Fruit fly (Drosophila melanogaster) whole organism, embryonic: ENCODE measurements around the gene CG31525.

ENCODE experiments used
- BEAF-32 ChIP-seq: fragments of 200-800 bp; sonication (Bioruptor generic); optimal IDR thresholded peaks from 3 replicates; lab custom pipeline; 2017; ENCODE audit warnings: missing biosample characterization, missing genetic modification characterization, mild to moderate bottlenecking, moderate library complexity, missing genetic modification reagents
- CG11398 ChIP-seq: fragments of 200-800 bp; sonication (Bioruptor generic); optimal IDR thresholded peaks from 2 replicates; lab custom pipeline; 2016; ENCODE audit warnings: missing biosample characterization, missing genetic modification characterization
- CG11504 ChIP-seq: fragments of 200-800 bp; sonication (Bioruptor generic); optimal IDR thresholded peaks from 3 replicates; lab custom pipeline; 2019; ENCODE audit warnings: missing biosample characterization, mild to moderate bottlenecking, missing genetic modification characterization, moderate library complexity
- CG12155 ChIP-seq: fragments of 200-800 bp; sonication (Bioruptor generic); optimal IDR thresholded peaks from 3 replicates; lab custom pipeline; 2016; ENCODE audit warnings: missing biosample characterization, missing genetic modification characterization
- CG12659 ChIP-seq: fragments of 200-800 bp; sonication (Bioruptor generic); optimal IDR thresholded peaks from 3 replicates; lab custom pipeline; 2017; ENCODE audit warnings: mild to moderate bottlenecking, missing biosample characterization, missing genetic modification reagents, missing genetic modification characterization
- CG14710 ChIP-seq: fragments of 200-800 bp; sonication (Bioruptor generic); optimal IDR thresholded peaks from 3 replicates; lab custom pipeline; 2019; ENCODE audit warnings: missing biosample characterization, mild to moderate bottlenecking, missing genetic modification characterization, moderate library complexity
- CG18476 ChIP-seq: fragments of 200-800 bp; sonication (Bioruptor generic); optimal IDR thresholded peaks from 2 replicates; lab custom pipeline; 2016; ENCODE audit warnings: missing biosample characterization, mild to moderate bottlenecking, missing genetic modification characterization
- CG2129 ChIP-seq: fragments of 200-800 bp; sonication (Bioruptor generic); IDR thresholded peaks from 2 replicates; pipeline ENCODE4 v1.3.6; 2022; ENCODE audit warnings: missing biosample characterization, missing genetic modification characterization; ENCODE audit not compliant: partially characterized antibody
- CG31388 ChIP-seq: fragments of 200-800 bp; sonication (Bioruptor generic); optimal IDR thresholded peaks from 2 replicates; lab custom pipeline; 2016; ENCODE audit warnings: missing biosample characterization, missing genetic modification characterization
- CG6689 ChIP-seq: fragments of 200-800 bp; sonication (Bioruptor generic); IDR thresholded peaks from 2 replicates; pipeline ENCODE4 v1.3.6; 2022; ENCODE audit warnings: missing biosample characterization, missing genetic modification characterization
- CG6765 ChIP-seq: fragments of 200-800 bp; sonication (Bioruptor generic); optimal IDR thresholded peaks from 3 replicates; lab custom pipeline; 2017; ENCODE audit warnings: missing biosample characterization, mild to moderate bottlenecking, missing genetic modification characterization
- CG6854 ChIP-seq: fragments of 200-800 bp; sonication (Bioruptor generic); optimal IDR thresholded peaks from 3 replicates; lab custom pipeline; 2017; ENCODE audit warnings: missing biosample characterization, mild to moderate bottlenecking, missing genetic modification characterization
- CG9609 ChIP-seq: fragments of 200-800 bp; sonication (Bioruptor generic); optimal IDR thresholded peaks from 3 replicates; lab custom pipeline; 2016; ENCODE audit warnings: missing biosample characterization, missing genetic modification characterization
- Dll ChIP-seq: fragments of 200-800 bp; sonication (Bioruptor generic); IDR thresholded peaks from 4 replicates; pipeline ENCODE4 v1.3.6; 2022; ENCODE audit warnings: missing biosample characterization, missing genetic modification characterization; ENCODE audit not compliant: partially characterized antibody
- E2f2 ChIP-seq: fragments of 200-800 bp; sonication (Bioruptor generic); IDR thresholded peaks from 2 replicates; pipeline ENCODE4 v1.3.6; 2022; ENCODE audit warnings: missing biosample characterization, missing genetic modification characterization
- H15 ChIP-seq: fragments of 200-800 bp; sonication (Bioruptor generic); IDR thresholded peaks from 3 replicates; pipeline ENCODE4 v1.3.6; 2022; ENCODE audit warnings: missing biosample characterization, missing genetic modification characterization
- HLH3B ChIP-seq: fragments of 200-800 bp; sonication (Bioruptor generic); IDR thresholded peaks from 2 replicates; pipeline ENCODE4 v1.3.6; 2022; ENCODE audit warnings: missing biosample characterization, missing genetic modification characterization
- HLH4C ChIP-seq: fragments of 200-800 bp; sonication (Bioruptor generic); IDR thresholded peaks from 3 replicates; pipeline ENCODE4 v1.3.6; 2022; ENCODE audit warnings: missing biosample characterization, missing genetic modification characterization; ENCODE audit not compliant: partially characterized antibody
- HmgD ChIP-seq: fragments of 200-800 bp; sonication (Bioruptor generic); optimal IDR thresholded peaks from 3 replicates; lab custom pipeline; 2016; ENCODE audit warnings: missing biosample characterization, missing genetic modification characterization
- Hsf ChIP-seq: fragments of 200-800 bp; sonication (Bioruptor generic); optimal IDR thresholded peaks from 3 replicates; lab custom pipeline; 2016; ENCODE audit warnings: missing biosample characterization, missing genetic modification characterization
- Kr ChIP-seq: fragments of 200-800 bp; sonication (Bioruptor generic); optimal IDR thresholded peaks from 2 replicates; lab custom pipeline; 2017; ENCODE audit warnings: missing biosample characterization, mild to moderate bottlenecking, missing genetic modification characterization
- Lpt ChIP-seq: fragments of >200 bp; optimal IDR thresholded peaks from 2 replicates; lab custom pipeline; 2018; ENCODE audit warnings: missing biosample characterization, missing genetic modification characterization
- Mes4 ChIP-seq: fragments of 200-800 bp; sonication (Bioruptor generic); optimal IDR thresholded peaks from 2 replicates; lab custom pipeline; 2016; ENCODE audit warnings: missing biosample characterization, missing genetic modification characterization
- Ravus ChIP-seq: fragments of 200-800 bp; sonication (Bioruptor generic); IDR thresholded peaks from 2 replicates; pipeline ENCODE4 v1.3.6; 2022; ENCODE audit warnings: missing biosample characterization, missing genetic modification characterization
- Rfx ChIP-seq: fragments of 200-800 bp; sonication (Bioruptor generic); IDR thresholded peaks from 2 replicates; pipeline ENCODE4 v1.3.6; 2022; ENCODE audit warnings: missing biosample characterization, missing genetic modification characterization
- Stat92E ChIP-seq, 3 experiments: fragments of >200 bp in 2 of 3; fragments of 200-800 bp in 1 of 3; sonication (Bioruptor generic) in 1 of 3; optimal IDR thresholded peaks; 2 replicates each; lab custom pipeline; 2017 to 2019; ENCODE audit warnings: missing biosample characterization in 3 of 3, missing genetic modification characterization in 3 of 3, mild to moderate bottlenecking in 1 of 3, moderate library complexity in 1 of 3
- TFAM ChIP-seq: fragments of 200-800 bp; sonication (Bioruptor generic); optimal IDR thresholded peaks from 2 replicates; lab custom pipeline; 2017; ENCODE audit warnings: missing biosample characterization, missing genetic modification characterization, inconsistent platforms
- Usf ChIP-seq: fragments of 200-800 bp; sonication (Bioruptor generic); optimal IDR thresholded peaks from 2 replicates; lab custom pipeline; 2017; ENCODE audit warnings: missing genotype, missing biosample characterization, missing genetic modification characterization
- Xbp1 ChIP-seq: fragments of 200-800 bp; sonication (Bioruptor generic); optimal IDR thresholded peaks from 3 replicates; lab custom pipeline; 2016; ENCODE audit warnings: missing biosample characterization, mild to moderate bottlenecking, missing genetic modification characterization
- YL-1 ChIP-seq: fragments of 200-800 bp; sonication (Bioruptor generic); optimal IDR thresholded peaks from 3 replicates; lab custom pipeline; 2017; ENCODE audit warnings: missing biosample characterization, mild to moderate bottlenecking, missing genetic modification characterization
- ab ChIP-seq: fragments of 200-800 bp; sonication (Bioruptor generic); optimal IDR thresholded peaks from 2 replicates; lab custom pipeline; 2016; ENCODE audit warnings: missing biosample characterization, missing genetic modification characterization
- aop ChIP-seq: fragments of 200-800 bp; sonication (Bioruptor generic); IDR thresholded peaks from 2 replicates; pipeline ENCODE4 v1.3.6; 2022; ENCODE audit warnings: missing biosample characterization, missing genetic modification characterization
- bcd ChIP-seq: fragments of 200-800 bp; sonication (Bioruptor generic); optimal IDR thresholded peaks from 2 replicates; lab custom pipeline; 2017; ENCODE audit warnings: missing biosample characterization, mild to moderate bottlenecking, missing genetic modification characterization
- bigmax ChIP-seq: fragments of 200-800 bp; sonication (Bioruptor generic); optimal IDR thresholded peaks from 2 replicates; lab custom pipeline; 2018; ENCODE audit warnings: missing biosample characterization, mild to moderate bottlenecking, missing genetic modification characterization
- bsh ChIP-seq, 2 experiments: fragments of 200-800 bp; sonication (Bioruptor generic); optimal IDR thresholded peaks; 2 replicates each; lab custom pipeline; 2017 to 2018; ENCODE audit warnings: mild to moderate bottlenecking in 2 of 2, missing biosample characterization in 2 of 2, missing genetic modification characterization in 2 of 2, moderate library complexity in 1 of 2
- cas ChIP-seq: fragments of 200-800 bp; sonication (Bioruptor generic); IDR thresholded peaks from 2 replicates; pipeline ENCODE4 v1.3.6; 2022; ENCODE audit warnings: missing biosample characterization, missing genetic modification characterization
- hbn ChIP-seq: fragments of 200-800 bp; sonication (Bioruptor generic); IDR thresholded peaks from 2 replicates; pipeline ENCODE4 v1.3.6; 2022; ENCODE audit warnings: missing biosample characterization, missing genetic modification characterization; ENCODE audit not compliant: partially characterized antibody
- kni ChIP-seq: fragments of 200-800 bp; sonication (Bioruptor generic); optimal IDR thresholded peaks from 3 replicates; lab custom pipeline; 2017; ENCODE audit warnings: mild to moderate bottlenecking, missing biosample characterization, missing genetic modification reagents, missing genetic modification characterization
- knrl ChIP-seq: fragments of 200-800 bp; sonication (Bioruptor generic); IDR thresholded peaks from 3 replicates; pipeline ENCODE4 v1.3.6; 2022; ENCODE audit warnings: missing biosample characterization, missing genetic modification characterization; ENCODE audit not compliant: partially characterized antibody
- mam ChIP-seq: fragments of 200-800 bp; sonication (Bioruptor generic); optimal IDR thresholded peaks from 3 replicates; lab custom pipeline; 2016; ENCODE audit warnings: missing biosample characterization, missing genetic modification characterization
- oc ChIP-seq: fragments of 200-800 bp; sonication (Bioruptor generic); optimal IDR thresholded peaks from 2 replicates; lab custom pipeline; 2018; ENCODE audit warnings: missing biosample characterization, mild to moderate bottlenecking, missing genetic modification characterization, moderate library complexity
- pum ChIP-seq: fragments of 200-800 bp; sonication (Bioruptor generic); optimal IDR thresholded peaks from 2 replicates; lab custom pipeline; 2016; ENCODE audit warnings: missing biosample characterization, missing genetic modification characterization
- slou ChIP-seq: fragments of 200-800 bp; sonication (Bioruptor generic); optimal IDR thresholded peaks from 3 replicates; lab custom pipeline; 2016; ENCODE audit warnings: missing biosample characterization, missing genetic modification characterization
- slp2 ChIP-seq: fragments of 200-800 bp; sonication (Bioruptor generic); optimal IDR thresholded peaks from 2 replicates; lab custom pipeline; 2016; ENCODE audit warnings: missing biosample characterization, missing genetic modification characterization
- unc-4 ChIP-seq: fragments of 200-800 bp; sonication (Bioruptor generic); IDR thresholded peaks from 2 replicates; pipeline ENCODE4 v1.3.6; 2022; ENCODE audit warnings: missing biosample characterization, missing genetic modification characterization; ENCODE audit not compliant: partially characterized antibody

The CG31525 gene

DNA sequence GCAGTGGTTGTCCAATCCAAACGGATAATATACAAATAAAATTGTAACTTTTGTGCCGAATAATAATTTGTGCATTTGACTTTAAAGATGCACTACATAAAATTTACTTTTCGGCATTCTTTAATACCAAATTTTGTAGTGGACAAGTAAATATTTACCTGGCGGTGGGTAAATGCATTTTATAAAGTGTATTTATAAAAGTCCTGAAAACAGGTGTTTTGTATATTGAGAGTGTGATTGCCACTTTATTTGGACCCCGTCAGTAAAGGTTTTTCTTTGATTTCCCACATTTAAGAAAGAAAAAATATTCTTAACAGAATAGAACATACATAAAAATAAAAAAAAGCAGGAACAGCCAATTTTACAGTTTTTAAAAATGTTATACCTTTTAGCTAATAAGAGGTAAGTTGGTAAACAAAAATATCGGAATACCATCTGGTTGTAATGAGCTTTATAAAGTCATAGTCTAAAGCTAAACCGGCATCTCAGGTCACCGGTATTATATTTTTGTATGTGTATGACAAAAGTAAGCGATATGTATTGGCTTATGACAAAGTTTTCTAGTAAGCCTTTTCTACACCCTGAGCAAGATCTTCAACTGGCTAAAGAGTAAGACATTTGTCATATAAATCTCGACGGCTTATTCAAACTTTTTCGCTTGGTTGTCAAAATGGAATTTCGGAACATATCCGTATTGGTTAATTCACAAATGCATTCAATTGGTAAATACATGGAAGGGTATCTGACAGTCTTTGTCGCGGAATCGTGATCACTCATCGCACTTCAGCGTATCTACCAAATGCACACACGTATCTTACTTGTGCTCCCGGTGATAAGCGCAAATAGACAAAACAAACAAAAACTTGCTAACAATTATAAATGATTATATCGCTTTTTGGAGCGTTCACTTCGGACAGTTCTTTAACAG lies 31.9 kb upstream of the CG31525 start (continued):
- TF ChIP-seq Stat92E (GFP tag; optimal IDR thresholded peaks at IDR 0.05; lab: Kevin White, UChicago) (no peak), knrl (no peak), BEAF-32 (GFP tag; lab: Kevin White, UChicago) (peak; percentile 14), Lpt (GFP tag; lab: Kevin White, UChicago) (no peak), hbn (GFP tag; lab: Robert Waterston, UW) (no peak), bigmax (GFP tag; lab: Kevin White, UChicago) (no peak), CG6689 (GFP tag; lab: Robert Waterston, UW) (peak; percentile 86), bsh (GFP tag; optimal IDR thresholded peaks at IDR 0.05; lab: Kevin White, UChicago) (peak; percentile 88 to 90), Ravus (GFP tag; lab: Robert Waterston, UW) (peak; percentile 56), slp2 (GFP tag; lab: Kevin White, UChicago) (peak; percentile 73), mam (GFP tag; lab: Kevin White, UChicago) (peak; percentile 88), HmgD (GFP tag; lab: Kevin White, UChicago) (peak; percentile 72), CG2129 (no peak), Xbp1 (GFP tag; lab: Kevin White, UChicago) (peak; percentile 87)

DNA sequence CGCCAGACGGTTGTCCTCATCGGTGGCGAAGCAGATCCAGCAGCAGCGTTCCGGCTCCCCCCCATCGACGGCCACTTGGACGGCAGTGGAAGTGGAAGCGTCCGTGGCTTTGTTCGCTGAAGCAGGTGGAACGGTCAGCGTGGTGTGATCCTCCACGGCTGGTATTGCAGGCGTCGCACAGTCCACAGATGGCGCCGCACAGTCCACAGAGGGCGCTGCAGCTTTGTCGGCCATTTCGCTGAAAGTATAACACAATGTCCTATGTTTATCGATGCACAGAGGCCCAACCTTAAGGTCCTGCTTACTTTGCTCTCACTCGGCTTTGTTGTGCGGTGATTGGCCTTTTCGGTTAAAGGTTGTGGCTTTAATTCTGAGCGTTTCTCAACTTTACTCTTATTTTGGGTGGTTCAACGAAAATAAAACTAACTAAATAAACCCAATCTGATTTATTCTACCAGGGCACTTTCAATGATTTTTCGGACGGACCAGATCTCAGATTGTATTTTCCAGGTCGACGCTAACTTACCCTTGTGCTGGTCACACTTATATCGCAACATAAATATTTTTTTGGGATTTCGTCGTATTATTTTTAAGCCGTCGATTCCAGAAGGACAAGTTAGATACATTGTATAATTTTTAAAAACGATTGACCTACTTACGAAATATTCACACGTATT lies 29.3 kb upstream of the CG31525 start, which contains the start of gene CG9855:
Gene CG9855 (minus strand): TSS at position 473 of the 677 bp plus-strand sequence.
- TF ChIP-seq unc-4: no peak
- TF ChIP-seq CG6689 (GFP tag; lab: Robert Waterston, UW): no peak
- no peak for TF ChIP-seq CG31388
- no peak for TF ChIP-seq Rfx (GFP tag; lab: Robert Waterston, UW)
- TF ChIP-seq HLH3B (GFP tag; lab: Robert Waterston, UW): no peak
- TF ChIP-seq HLH4C: no peak
- no peak for TF ChIP-seq H15 (GFP tag; lab: Robert Waterston, UW)
- TF ChIP-seq pum: no peak
- no peak for TF ChIP-seq bigmax (GFP tag; lab: Kevin White, UChicago)
- no peak for TF ChIP-seq CG6854 (GFP tag; lab: Kevin White, UChicago)
- TF ChIP-seq Mes4 (GFP tag; lab: Kevin White, UChicago): no peak
- TF ChIP-seq HmgD (GFP tag; lab: Kevin White, UChicago): no peak
- peak; percentile 59 for TF ChIP-seq BEAF-32 (GFP tag; lab: Kevin White, UChicago)
- TF ChIP-seq YL-1 (GFP tag; lab: Kevin White, UChicago): peak; percentile 79
- no peak for TF ChIP-seq slou
- TF ChIP-seq Kr (GFP tag; lab: Kevin White, UChicago): no peak
- no peak for TF ChIP-seq ab (GFP tag; lab: Kevin White, UChicago)
- TF ChIP-seq CG6765 (GFP tag; lab: Kevin White, UChicago): no peak
- TF ChIP-seq kni (GFP tag; lab: Kevin White, UChicago): no peak
- peak; percentile 2 for TF ChIP-seq CG11504 (tag; lab: Kevin White, UChicago)
- TF ChIP-seq Hsf (GFP tag; lab: Kevin White, UChicago): no peak
- no peak for TF ChIP-seq CG9609
- no peak for TF ChIP-seq CG12155 (GFP tag; lab: Kevin White, UChicago)
- no peak for TF ChIP-seq TFAM (GFP tag; lab: Kevin White, UChicago)
- TF ChIP-seq CG11398 (GFP tag; lab: Kevin White, UChicago): no peak
- no peak for TF ChIP-seq aop (GFP tag; lab: Robert Waterston, UW)
- peak; percentile 50 for TF ChIP-seq E2f2
- TF ChIP-seq CG14710: peak; percentile 43
- TF ChIP-seq oc (tag; lab: Kevin White, UChicago): no peak
- no peak for TF ChIP-seq Usf (GFP tag; lab: Kevin White, UChicago)
- 0 out of 4 replicates have a peak, but pooled peaks have one; percentile 41 for TF ChIP-seq Dll
- TF ChIP-seq cas (GFP tag; lab: Robert Waterston, UW): no peak
- peak; percentile 68 for TF ChIP-seq CG12659 (GFP tag; lab: Kevin White, UChicago)
- no peak for TF ChIP-seq CG18476 (GFP tag; lab: Kevin White, UChicago)
- no peak for TF ChIP-seq bcd (GFP tag; lab: Kevin White, UChicago)
